Worm (Caenorhabditis elegans): ENCODE results near the gene cand-1.

Gene cand-1

ce11 chrV:16794828-16795354, 7.8 kb upstream of the cand-1 start, which contains the start of the genes ctps-1 and pus-1:
Gene ctps-1, plus strand, starts transcription at chrV:16794878.
Gene pus-1, minus strand, starts transcription at chrV:16794952.
- TF ChIP-seq him-1 (tag; optimal IDR thresholded peaks at IDR 0.05): no peak
- peak; percentile 59 for TF ChIP-seq W03F9.2 (tag; optimal IDR thresholded peaks at IDR 0.05)

ce11 chrV:16800484-16800883, 2.2 kb upstream of the cand-1 start:
- no peak for TF ChIP-seq him-1 (tag; optimal IDR thresholded peaks at IDR 0.05)
- no peak for TF ChIP-seq W03F9.2 (tag; optimal IDR thresholded peaks at IDR 0.05)
- TF ChIP-seq dao-5 (tag; optimal IDR thresholded peaks at IDR 0.05): no peak

DNA sequence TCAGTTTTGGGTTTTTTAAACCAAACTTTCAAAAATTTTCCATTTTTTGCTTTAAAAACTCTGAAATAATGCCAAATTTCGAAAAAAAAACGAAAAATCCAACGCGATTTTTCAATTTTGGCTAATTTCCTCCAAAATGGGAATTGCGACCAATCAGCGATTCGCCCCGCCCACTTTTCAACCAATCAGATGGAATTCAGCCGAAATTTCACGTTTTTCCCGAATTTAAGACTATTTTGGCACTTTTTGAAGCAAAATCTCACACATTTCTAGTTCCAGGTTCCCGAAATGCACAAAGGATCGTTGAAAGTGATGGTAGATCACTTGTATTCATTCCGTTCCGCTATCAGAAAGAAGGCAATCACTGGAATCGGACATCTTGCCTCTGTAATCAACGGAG, 2.1 kb downstream of the cand-1 start:
- TF ChIP-seq dao-5 (tag; optimal IDR thresholded peaks at IDR 0.05) (no peak), him-1 (tag; optimal IDR thresholded peaks at IDR 0.05) (no peak), W03F9.2 (tag; optimal IDR thresholded peaks at IDR 0.05) (no peak)

- TF ChIP-seq dao-5 (tag; optimal IDR thresholded peaks at IDR 0.05) (no peak), him-1 (tag; optimal IDR thresholded peaks at IDR 0.05) (no peak), W03F9.2 (tag; optimal IDR thresholded peaks at IDR 0.05) (no peak)
Measured at ce11 chrV:16808168-16808567, 5.5 kb downstream of the cand-1 start.

DNA sequence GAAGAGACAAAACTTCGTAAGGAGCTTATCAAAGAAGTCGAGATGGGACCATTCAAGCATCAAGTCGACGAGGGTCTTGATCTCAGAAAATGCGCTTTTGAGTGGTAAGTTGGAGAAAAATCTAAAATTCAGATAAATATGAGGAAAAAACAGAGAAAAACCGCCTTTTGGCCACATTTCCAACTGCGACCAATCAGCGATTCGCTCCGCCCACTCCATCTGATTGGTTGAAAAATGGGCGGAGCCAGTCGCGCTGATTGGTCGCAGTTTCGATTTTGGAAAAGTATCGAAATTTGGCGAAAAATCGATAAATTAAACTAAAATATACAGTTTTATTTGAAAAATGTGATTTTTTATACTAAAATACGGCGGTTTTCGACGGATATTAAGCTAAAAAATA, 9.2 kb downstream of the cand-1 start:
- no peak for TF ChIP-seq him-1 (tag; optimal IDR thresholded peaks at IDR 0.05)
- TF ChIP-seq dao-5 (tag; optimal IDR thresholded peaks at IDR 0.05): no peak
- no peak for TF ChIP-seq W03F9.2 (tag; optimal IDR thresholded peaks at IDR 0.05)

DNA sequence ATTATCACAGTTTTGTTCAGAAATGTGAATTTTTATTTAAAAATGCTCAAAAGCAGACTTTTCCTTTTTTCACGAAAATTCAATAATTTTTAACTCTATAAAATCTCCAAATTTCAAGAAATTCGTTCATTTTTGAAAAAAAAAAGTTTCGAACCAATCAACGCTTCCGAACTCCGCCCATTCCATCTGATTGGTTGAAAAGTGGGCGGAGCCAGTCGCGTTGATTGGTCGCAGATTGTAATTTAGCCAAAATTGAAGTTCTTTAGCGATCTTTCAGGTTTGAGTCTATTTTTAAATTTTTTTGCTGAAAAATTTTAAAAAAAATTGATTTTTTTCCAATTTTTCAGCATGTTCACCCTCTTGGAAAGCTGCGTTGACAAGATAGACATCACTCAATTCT, 9.7 kb downstream of the cand-1 start:
- TF ChIP-seq W03F9.2 (tag; optimal IDR thresholded peaks at IDR 0.05) (no peak), dao-5 (tag; optimal IDR thresholded peaks at IDR 0.05) (no peak), him-1 (tag; optimal IDR thresholded peaks at IDR 0.05) (no peak)

- TF ChIP-seq W03F9.2 (tag; optimal IDR thresholded peaks at IDR 0.05) (no peak), dao-5 (tag; optimal IDR thresholded peaks at IDR 0.05) (no peak), him-1 (tag; optimal IDR thresholded peaks at IDR 0.05) (no peak)
Measured at ce11 chrV:16814541-16815207, 12.0 kb downstream of the cand-1 start.

- TF ChIP-seq W03F9.2 (tag; optimal IDR thresholded peaks at IDR 0.05): no peak
- TF ChIP-seq dao-5 (tag; optimal IDR thresholded peaks at IDR 0.05): no peak
- no peak for TF ChIP-seq him-1 (tag; optimal IDR thresholded peaks at IDR 0.05)
Measured at ce11 chrV:16815261-16815660, 12.6 kb downstream of the cand-1 start, which contains the start of gene T20B3.1. Gene T20B3.1, plus strand, starts transcription at chrV:16815561.

DNA sequence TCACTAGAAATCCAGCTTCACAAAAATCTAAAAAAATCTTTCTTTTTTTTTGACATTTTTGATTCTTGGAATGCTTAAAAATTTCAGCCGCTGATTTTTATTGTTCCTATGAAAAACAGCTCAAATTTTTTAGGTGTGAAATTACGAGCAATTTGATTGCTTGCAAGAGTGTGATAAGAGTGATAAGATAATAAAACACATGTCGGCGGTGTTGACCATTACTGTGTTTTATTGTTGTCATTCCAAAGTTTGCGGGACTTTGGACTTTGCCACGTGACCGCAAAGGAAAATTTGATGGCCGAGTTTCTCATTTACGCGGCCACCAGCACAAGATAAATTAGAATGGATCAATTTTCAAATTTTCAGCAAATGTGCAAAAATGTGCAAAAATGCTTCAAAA, 14.0 kb downstream of the cand-1 start:
- TF ChIP-seq him-1 (tag; optimal IDR thresholded peaks at IDR 0.05) (no peak), W03F9.2 (tag; optimal IDR thresholded peaks at IDR 0.05) (no peak), dao-5 (tag; optimal IDR thresholded peaks at IDR 0.05) (no peak)

DNA sequence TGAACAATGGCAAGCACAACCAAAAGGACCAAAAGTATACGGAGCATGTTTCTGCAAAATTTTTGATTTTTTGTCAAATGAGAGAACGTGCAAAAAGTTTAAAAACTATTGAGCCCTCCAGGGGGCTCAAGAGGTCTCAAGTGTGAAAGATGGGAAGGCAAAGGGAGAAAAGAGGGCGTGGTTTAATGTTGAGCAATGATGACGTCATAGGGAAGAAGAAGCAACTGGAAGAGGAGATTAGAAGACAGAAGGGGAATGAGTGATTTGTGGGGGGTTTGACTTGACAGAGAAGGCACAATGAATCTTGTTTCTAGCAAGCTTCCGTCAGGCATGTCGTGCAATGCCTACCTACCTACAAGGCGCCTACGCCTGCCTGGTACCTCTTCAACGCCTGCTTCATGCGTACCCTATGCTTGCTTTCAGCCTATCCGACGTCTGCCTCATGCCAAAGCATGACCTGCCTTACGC, 18.6 kb downstream of the cand-1 start, which contains the start of gene T20B3.14:
TSS of gene T20B3.14 (minus strand) at position 51 of the 468 bp plus-strand sequence.
- TF ChIP-seq dao-5 (tag; optimal IDR thresholded peaks at IDR 0.05): no peak
- no peak for TF ChIP-seq him-1 (tag; optimal IDR thresholded peaks at IDR 0.05)
- no peak for TF ChIP-seq W03F9.2 (tag; optimal IDR thresholded peaks at IDR 0.05)

ce11 chrV:16827485-16827884, 24.8 kb downstream of the cand-1 start, which contains the start of gene srh-216:
Gene srh-216, minus strand, starts transcription at chrV:16827585.
- TF ChIP-seq him-1 (tag; optimal IDR thresholded peaks at IDR 0.05) (no peak), dao-5 (tag; optimal IDR thresholded peaks at IDR 0.05) (no peak), W03F9.2 (tag; optimal IDR thresholded peaks at IDR 0.05) (no peak)

ce11 chrV:16829396-16829795, 26.7 kb downstream of the cand-1 start, which contains the start of gene srh-214:
Gene srh-214, minus strand, starts transcription at chrV:16829755.
- TF ChIP-seq him-1 (tag; optimal IDR thresholded peaks at IDR 0.05): no peak
- TF ChIP-seq W03F9.2 (tag; optimal IDR thresholded peaks at IDR 0.05): no peak
- no peak for TF ChIP-seq dao-5 (tag; optimal IDR thresholded peaks at IDR 0.05)

- TF ChIP-seq dao-5 (tag; optimal IDR thresholded peaks at IDR 0.05): no peak
- TF ChIP-seq him-1 (tag; optimal IDR thresholded peaks at IDR 0.05): no peak
Measured at ce11 chrV:16831310-16831709, 28.6 kb downstream of the cand-1 start.

- TF ChIP-seq dao-5 (tag; optimal IDR thresholded peaks at IDR 0.05) (no peak), W03F9.2 (tag; optimal IDR thresholded peaks at IDR 0.05) (no peak)
Measured at ce11 chrV:16831921-16832320, 29.2 kb downstream of the cand-1 start, which contains the start of gene srh-215. Gene srh-215, minus strand, starts transcription at chrV:16832021.

Measured in whole organism, L4/young adult.